Fruit fly (Drosophila melanogaster): Measurements from ENCODE around the gene DCTN5-p25.

DCTN5-p25 gene

dm6 chr2L:14995594-14996463 is 9.7 kb upstream of the DCTN5-p25 start (continued):
- TF ChIP-seq dsx (GFP tag; optimal IDR thresholded peaks at IDR 0.05; ENCODE audit: poor library complexity, severe bottlenecking): peak; percentile 97
- TF ChIP-seq Sox15 (GFP tag; optimal IDR thresholded peaks at IDR 0.05): peak; percentile 83
- peak; percentile 78 for TF ChIP-seq Sox14 (GFP tag; optimal IDR thresholded peaks at IDR 0.05)
- peak; percentile 86 for TF ChIP-seq CG6276 (GFP tag; optimal IDR thresholded peaks at IDR 0.05)
- TF ChIP-seq CG16779 (tag; optimal IDR thresholded peaks at IDR 0.05): peak; percentile 83
- TF ChIP-seq Hr39 (GFP tag; optimal IDR thresholded peaks at IDR 0.05): peak; percentile 61
- peak; percentile 85 for TF ChIP-seq fkh (GFP tag; optimal IDR thresholded peaks at IDR 0.05)
- TF ChIP-seq CG6808 (GFP tag; optimal IDR thresholded peaks at IDR 0.05): peak; percentile 94
- peak; percentile 85 for TF ChIP-seq svp (GFP tag)
- TF ChIP-seq CG15336 (GFP tag; IDR thresholded peaks at IDR 0.05): peak; percentile 97

dm6 chr2L:14997370-14997769 is 8.2 kb upstream of the DCTN5-p25 start, which contains the start of gene mol:
Gene mol (minus strand): TSS chr2L:14997559.
- TF ChIP-seq lz (GFP tag; optimal IDR thresholded peaks at IDR 0.05): no peak
- TF ChIP-seq CG9139 (GFP tag; optimal IDR thresholded peaks at IDR 0.05): peak; percentile 60
- no peak for TF ChIP-seq Sox102F (GFP tag; optimal IDR thresholded peaks at IDR 0.05)
- peak; percentile 21 for TF ChIP-seq CG1621 (tag; optimal IDR thresholded peaks at IDR 0.05)
- peak; percentile 34 for TF ChIP-seq vri (GFP tag; optimal IDR thresholded peaks at IDR 0.05)
- no peak for TF ChIP-seq OdsH (GFP tag; optimal IDR thresholded peaks at IDR 0.05)
- peak; percentile 51 for TF ChIP-seq eg (GFP tag; IDR thresholded peaks at IDR 0.05)
- TF ChIP-seq CG15336 (GFP tag; IDR thresholded peaks at IDR 0.05): peak; percentile 20; the same call in 1 of the 2 replicates
- peak; percentile 66 for TF ChIP-seq Eip78C (GFP tag)
- TF ChIP-seq CG3032 (tag; optimal IDR thresholded peaks at IDR 0.05): no peak
- peak; percentile 3 for TF ChIP-seq Ets96B (tag; optimal IDR thresholded peaks at IDR 0.05)
- no peak for TF ChIP-seq CG11762 (GFP tag; optimal IDR thresholded peaks at IDR 0.05; ENCODE audit: insufficient read depth)
- TF ChIP-seq Gug (GFP tag; IDR thresholded peaks at IDR 0.05): no peak
- TF ChIP-seq CG11294 (GFP tag; IDR thresholded peaks at IDR 0.05): no peak
- TF ChIP-seq salr (GFP tag; optimal IDR thresholded peaks at IDR 0.05): no peak
- no peak for TF ChIP-seq topi (GFP tag; optimal IDR thresholded peaks at IDR 0.05)
- TF ChIP-seq dsx (GFP tag; optimal IDR thresholded peaks at IDR 0.05; ENCODE audit: poor library complexity, severe bottlenecking): peak; percentile 56
- TF ChIP-seq Blimp-1 (GFP tag; optimal IDR thresholded peaks at IDR 0.05): peak; percentile 24
- peak; percentile 7 for TF ChIP-seq CG6808 (GFP tag; optimal IDR thresholded peaks at IDR 0.05)
- no peak for TF ChIP-seq CG16779 (tag; optimal IDR thresholded peaks at IDR 0.05)
- no peak for TF ChIP-seq CG34406 (GFP tag; optimal IDR thresholded peaks at IDR 0.05)
- TF ChIP-seq Eip75B (GFP tag; optimal IDR thresholded peaks at IDR 0.05): no peak
- peak; percentile 62 for TF ChIP-seq CG6163 (GFP tag; IDR thresholded peaks at IDR 0.05)
- no peak for TF ChIP-seq fkh (GFP tag; optimal IDR thresholded peaks at IDR 0.05)
- peak; percentile 61 to 66 for TF ChIP-seq ss (GFP tag; optimal IDR thresholded peaks at IDR 0.05)
- TF ChIP-seq fd85E (GFP tag; optimal IDR thresholded peaks at IDR 0.05): no peak
- TF ChIP-seq CG31627 (GFP tag; optimal IDR thresholded peaks at IDR 0.05): no peak
- TF ChIP-seq CG6276 (GFP tag; optimal IDR thresholded peaks at IDR 0.05): no peak

dm6 chr2L:15000360-15000759 is 5.2 kb upstream of the DCTN5-p25 start:
- no peak for TF ChIP-seq CG3032 (tag; optimal IDR thresholded peaks at IDR 0.05)

dm6 chr2L:15001847-15002246 is 3.7 kb upstream of the DCTN5-p25 start:
- peak; percentile 59 for TF ChIP-seq Eip78C (GFP tag)
- peak; percentile 19 for TF ChIP-seq Hr4 (GFP tag; optimal IDR thresholded peaks at IDR 0.05)
- no peak for TF ChIP-seq CG10669 (GFP tag; optimal IDR thresholded peaks at IDR 0.05)
